Fruit fly (Drosophila melanogaster) Kc167 (cell line): ENCODE data around the gene CG15406.

Source experiments
- Sin3A ChIP-seq: fragments of >200 bp; optimal IDR thresholded peaks from 2 replicates; lab custom pipeline; 2018; ENCODE audit warnings: missing external identifiers
- psq ChIP-seq: fragments of >200 bp; optimal IDR thresholded peaks from 2 replicates; lab custom pipeline; 2017; ENCODE audit warnings: missing external identifiers
- ttk ChIP-seq: sonication (Bioruptor generic); optimal IDR thresholded peaks from 2 replicates; lab custom pipeline; 2017; ENCODE audit warnings: missing external identifiers

dm6 chr2L:3338566-3339215 is 29.7 kb downstream of the CG15406 start:
- TF ChIP-seq Sin3A (lab: Kevin White, UChicago) (no peak), ttk (no peak), psq (lab: Kevin White, UChicago) (no peak)
